Worm (Caenorhabditis elegans) whole organism, mixed stage, embryonic: ENCODE measurements around the gene F38H4.6.

Experiments used
- M03D4.4 ChIP-seq: sonication (generic microtip); optimal IDR thresholded peaks from 2 replicates; lab custom pipeline; 2017; ENCODE audit warnings: mild to moderate bottlenecking, missing genetic modification characterization, missing compliant biosample characterization
- bed-3 ChIP-seq: fragments of 200-800 bp; sonication (Bioruptor generic); optimal IDR thresholded peaks from 3 replicates; lab custom pipeline; 2018; ENCODE audit warnings: mild to moderate bottlenecking, missing genetic modification characterization, moderate library complexity, missing compliant biosample characterization
- blmp-1 ChIP-seq: fragments of 150-350 bp; optimal IDR thresholded peaks from 2 replicates; lab custom pipeline; 2014; ENCODE audit warnings: missing biosample characterization, missing genetic modification characterization
- ceh-39 ChIP-seq: fragments of 150-350 bp; optimal IDR thresholded peaks from 2 replicates; lab custom pipeline; 2014; ENCODE audit warnings: missing biosample characterization, missing genetic modification characterization
- ceh-43 ChIP-seq: fragments of 200-800 bp; sonication (Bioruptor generic); optimal IDR thresholded peaks from 2 replicates; lab custom pipeline; 2018; ENCODE audit warnings: mild to moderate bottlenecking, missing genetic modification characterization, moderate library complexity, missing compliant biosample characterization
- ceh-83 ChIP-seq: fragments of 200-800 bp; sonication (Bioruptor generic); optimal IDR thresholded peaks from 2 replicates; lab custom pipeline; 2018; ENCODE audit warnings: mild to moderate bottlenecking, missing genetic modification characterization, missing compliant biosample characterization
- ces-1 ChIP-seq: fragments of 150-350 bp; optimal IDR thresholded peaks from 2 replicates; lab custom pipeline; 2014; ENCODE audit warnings: missing biosample characterization, missing genetic modification reagents, missing genetic modification characterization
- cnd-1 ChIP-seq: fragments of 200-800 bp; sonication (Bioruptor generic); optimal IDR thresholded peaks from 2 replicates; lab custom pipeline; 2018; ENCODE audit warnings: mild to moderate bottlenecking, missing genetic modification characterization, missing compliant biosample characterization
- drap-1 ChIP-seq: fragments of 200-800 bp; sonication (Bioruptor generic); optimal IDR thresholded peaks from 3 replicates; lab custom pipeline; 2018; ENCODE audit warnings: mild to moderate bottlenecking, missing genetic modification characterization, missing compliant biosample characterization
- elt-1 ChIP-seq: sonication (generic microtip); optimal IDR thresholded peaks from 2 replicates; lab custom pipeline; 2017; ENCODE audit warnings: missing genetic modification characterization, mild to moderate bottlenecking, missing compliant biosample characterization, antibody characterized with exemption, moderate library complexity, borderline replicate concordance; ENCODE audit not compliant: insufficient read depth
- elt-3 ChIP-seq: fragments of 150-350 bp; optimal IDR thresholded peaks from 2 replicates; lab custom pipeline; 2014; ENCODE audit warnings: missing biosample characterization, missing genetic modification characterization
- flh-1 ChIP-seq: fragments of 200-800 bp; sonication (Bioruptor generic); optimal IDR thresholded peaks from 2 replicates; lab custom pipeline; 2018; ENCODE audit warnings: mild to moderate bottlenecking, missing genetic modification characterization, moderate library complexity, missing compliant biosample characterization
- ham-2 ChIP-seq: fragments of 200-800 bp; sonication (Bioruptor generic); optimal IDR thresholded peaks from 2 replicates; lab custom pipeline; 2018; ENCODE audit warnings: mild to moderate bottlenecking, missing genetic modification characterization, missing compliant biosample characterization
- hlh-1 ChIP-seq: fragments of 150-350 bp; optimal IDR thresholded peaks from 2 replicates; lab custom pipeline; 2014; ENCODE audit warnings: missing biosample characterization, missing genetic modification reagents, missing genetic modification characterization
- lin-13 ChIP-seq: fragments of 150-350 bp; optimal IDR thresholded peaks from 2 replicates; lab custom pipeline; 2014; ENCODE audit warnings: missing biosample characterization, missing genetic modification characterization
- lin-32 ChIP-seq: fragments of 200-800 bp; sonication (Bioruptor generic); optimal IDR thresholded peaks from 2 replicates; lab custom pipeline; 2018; ENCODE audit warnings: mild to moderate bottlenecking, missing genetic modification characterization, missing compliant biosample characterization
- lsy-2 ChIP-seq: fragments of 150-350 bp; optimal IDR thresholded peaks from 2 replicates; lab custom pipeline; 2014; ENCODE audit warnings: missing biosample characterization, missing genetic modification characterization
- mab-5 ChIP-seq: fragments of 150-350 bp; optimal IDR thresholded peaks from 2 replicates; lab custom pipeline; 2014; ENCODE audit warnings: missing biosample characterization, missing genetic modification characterization
- mep-1 ChIP-seq: fragments of 150-350 bp; optimal IDR thresholded peaks from 2 replicates; lab custom pipeline; 2017; ENCODE audit warnings: missing biosample characterization, missing genetic modification reagents, missing genetic modification characterization, inconsistent platforms
- mls-2 ChIP-seq: sonication (generic microtip); optimal IDR thresholded peaks from 2 replicates; lab custom pipeline; 2016; ENCODE audit warnings: mild to moderate bottlenecking, missing genetic modification characterization, moderate library complexity, missing compliant biosample characterization
- nhr-12 ChIP-seq: fragments of 150-350 bp; optimal IDR thresholded peaks from 2 replicates; lab custom pipeline; 2014; ENCODE audit warnings: missing biosample characterization, missing genetic modification characterization
- nhr-2 ChIP-seq: fragments of 150-350 bp; optimal IDR thresholded peaks from 2 replicates; lab custom pipeline; 2014; ENCODE audit warnings: missing biosample characterization, missing genetic modification characterization
- nhr-237 ChIP-seq: fragments of 150-350 bp; optimal IDR thresholded peaks from 2 replicates; lab custom pipeline; 2014; ENCODE audit warnings: missing biosample characterization, missing genetic modification characterization
- nhr-28 ChIP-seq: fragments of 150-350 bp; optimal IDR thresholded peaks from 2 replicates; lab custom pipeline; 2014; ENCODE audit warnings: missing biosample characterization, missing genetic modification characterization
- nhr-76 ChIP-seq: sonication (generic microtip); optimal IDR thresholded peaks from 2 replicates; lab custom pipeline; 2017; ENCODE audit warnings: missing biosample characterization, missing genetic modification characterization
- pha-4 ChIP-seq: fragments of 150-350 bp; optimal IDR thresholded peaks from 2 replicates; lab custom pipeline; 2018; ENCODE audit warnings: missing biosample characterization, missing genetic modification reagents, missing genetic modification characterization
- sem-2 ChIP-seq: fragments of 200-800 bp; sonication (Bioruptor generic); optimal IDR thresholded peaks from 2 replicates; lab custom pipeline; 2018; ENCODE audit warnings: mild to moderate bottlenecking, missing genetic modification characterization, missing compliant biosample characterization
- snpc-4 ChIP-seq: fragments of 150-350 bp; optimal IDR thresholded peaks from 2 replicates; lab custom pipeline; 2014; ENCODE audit warnings: missing biosample characterization, missing genetic modification characterization
- sptf-1 ChIP-seq: sonication (generic microtip); optimal IDR thresholded peaks from 2 replicates; lab custom pipeline; 2017; ENCODE audit warnings: mild to moderate bottlenecking, missing genetic modification characterization, moderate library complexity, missing compliant biosample characterization
- tbx-8 ChIP-seq: fragments of 200-800 bp; sonication (Bioruptor generic); optimal IDR thresholded peaks from 2 replicates; lab custom pipeline; 2018; ENCODE audit warnings: mild to moderate bottlenecking, missing genetic modification characterization, moderate library complexity, missing compliant biosample characterization
- unc-120 ChIP-seq: sonication (generic microtip); optimal IDR thresholded peaks from 2 replicates; lab custom pipeline; 2017; ENCODE audit warnings: missing genetic modification characterization, missing compliant biosample characterization; ENCODE audit not compliant: poor library complexity, severe bottlenecking
- unc-39 ChIP-seq: fragments of 150-350 bp; optimal IDR thresholded peaks from 2 replicates; lab custom pipeline; 2014; ENCODE audit warnings: missing biosample characterization, missing genetic modification characterization
- unc-62 ChIP-seq: fragments of 150-350 bp; optimal IDR thresholded peaks from 2 replicates; lab custom pipeline; 2014; ENCODE audit warnings: missing biosample characterization, missing genetic modification reagents, missing genetic modification characterization
- zip-8 ChIP-seq: fragments of 150-350 bp; optimal IDR thresholded peaks from 2 replicates; lab custom pipeline; 2014; ENCODE audit warnings: missing biosample characterization, missing genetic modification characterization
- ztf-11 ChIP-seq: fragments of 150-350 bp; optimal IDR thresholded peaks from 2 replicates; lab custom pipeline; 2014; ENCODE audit warnings: missing biosample characterization, missing genetic modification characterization

The F38H4.6 gene

ce11 chrIV:11857159-11857565 is 9.5 kb upstream of the F38H4.6 start:
- TF ChIP-seq nhr-12 (tag; lab: Kevin White, UChicago) (no peak), sptf-1 (tag; lab: Kevin White, UChicago) (peak; percentile 19), ham-2 (peak; percentile 92), sem-2 (GFP tag; lab: Kevin White, UChicago) (no peak), snpc-4 (tag; lab: Kevin White, UChicago) (no peak), nhr-76 (tag; lab: Kevin White, UChicago) (no peak), pha-4 (tag; lab: Kevin White, UChicago) (peak; percentile 75), M03D4.4 (peak; percentile 59), ztf-11 (tag; lab: Kevin White, UChicago) (peak; percentile 37), mls-2 (tag; lab: Kevin White, UChicago) (peak; percentile 28), ceh-83 (GFP tag; lab: Kevin White, UChicago) (no peak), elt-3 (tag; lab: Kevin White, UChicago) (no peak), unc-62 (peak; percentile 62), blmp-1 (tag; lab: Kevin White, UChicago) (no peak), flh-1 (GFP tag; lab: Kevin White, UChicago) (no peak), cnd-1 (tag; lab: Kevin White, UChicago) (no peak), unc-120 (tag; lab: Kevin White, UChicago) (peak; percentile 87), bed-3 (peak; percentile 0), ceh-39 (tag; lab: Kevin White, UChicago) (no peak), drap-1 (GFP tag; lab: Kevin White, UChicago) (peak; percentile 35), nhr-237 (tag; lab: Kevin White, UChicago) (no peak), hlh-1 (tag; lab: Kevin White, UChicago) (peak; percentile 79), elt-1 (no peak), ceh-43 (GFP tag; lab: Kevin White, UChicago) (no peak), ces-1 (GFP tag; lab: Kevin White, UChicago) (peak; percentile 69), nhr-2 (tag; lab: Kevin White, UChicago) (no peak), lin-32 (GFP tag; lab: Kevin White, UChicago) (no peak), zip-8 (tag; lab: Kevin White, UChicago) (no peak), lsy-2 (tag; lab: Kevin White, UChicago) (peak; percentile 67), mep-1 (tag; lab: Kevin White, UChicago) (peak; percentile 54), lin-13 (peak; percentile 67), nhr-28 (tag; lab: Kevin White, UChicago) (no peak), tbx-8 (GFP tag; lab: Kevin White, UChicago) (no peak), mab-5 (tag; lab: Kevin White, UChicago) (no peak), unc-39 (tag; lab: Kevin White, UChicago) (no peak)

ce11 chrIV:11855900-11856660 is 8.4 kb upstream of the F38H4.6 start, which contains the start of gene ech-2:
ech-2 (minus strand) TSS chrIV:11856351.
- peak; percentile 60 for TF ChIP-seq mep-1 (tag; lab: Kevin White, UChicago)
- TF ChIP-seq lsy-2 (tag; lab: Kevin White, UChicago) = peak; percentile 4
- TF ChIP-seq ces-1 (GFP tag; lab: Kevin White, UChicago) = no peak
- TF ChIP-seq M03D4.4 = no peak
- TF ChIP-seq bed-3 = no peak
- no peak for TF ChIP-seq elt-1
- no peak for TF ChIP-seq mab-5 (tag; lab: Kevin White, UChicago)
- TF ChIP-seq lin-13 = no peak
- TF ChIP-seq mls-2 (tag; lab: Kevin White, UChicago) = no peak
- no peak for TF ChIP-seq elt-3 (tag; lab: Kevin White, UChicago)
- no peak for TF ChIP-seq zip-8 (tag; lab: Kevin White, UChicago)
- TF ChIP-seq ceh-43 (GFP tag; lab: Kevin White, UChicago) = no peak
- TF ChIP-seq lin-32 (GFP tag; lab: Kevin White, UChicago) = no peak
- peak; percentile 27 for TF ChIP-seq hlh-1 (tag; lab: Kevin White, UChicago)
- TF ChIP-seq sptf-1 (tag; lab: Kevin White, UChicago) = no peak
- no peak for TF ChIP-seq ceh-39 (tag; lab: Kevin White, UChicago)
- no peak for TF ChIP-seq ham-2
- TF ChIP-seq, all 35 proteins: peak for 3

ce11 chrIV:11855424-11855823 is 7.8 kb upstream of the F38H4.6 start:
- TF ChIP-seq elt-3 (tag; lab: Kevin White, UChicago) (no peak), mep-1 (tag; lab: Kevin White, UChicago) (no peak), sptf-1 (tag; lab: Kevin White, UChicago) (no peak), ceh-83 (GFP tag; lab: Kevin White, UChicago) (no peak), unc-120 (tag; lab: Kevin White, UChicago) (no peak), bed-3 (no peak), flh-1 (GFP tag; lab: Kevin White, UChicago) (no peak), ceh-39 (tag; lab: Kevin White, UChicago) (no peak), M03D4.4 (no peak), blmp-1 (tag; lab: Kevin White, UChicago) (no peak)
